Fruit fly (Drosophila melanogaster) whole organism: ENCODE results near the gene CG3568.

Experiments
- CG8478 ChIP-seq: fragments of >200 bp; optimal IDR thresholded peaks from 2 replicates; lab custom pipeline; 2018; ENCODE audit warnings: inconsistent platforms
- Dll ChIP-seq: fragments of >200 bp; optimal IDR thresholded peaks from 2 replicates; lab custom pipeline; 2017
- EcR ChIP-seq, 2 experiments: fragments of >200 bp; optimal IDR thresholded peaks; 2 replicates each; lab custom pipeline; 2017; ENCODE audit warnings: missing biosample characterization in 2 of 2, missing genetic modification characterization in 2 of 2, missing genetic modification reagents in 2 of 2
- pan ChIP-seq: fragments of >200 bp; optimal IDR thresholded peaks from 2 replicates; lab custom pipeline; 2017
- psq ChIP-seq: fragments of >200 bp; optimal IDR thresholded peaks from 2 replicates; lab custom pipeline; 2017

DNA sequence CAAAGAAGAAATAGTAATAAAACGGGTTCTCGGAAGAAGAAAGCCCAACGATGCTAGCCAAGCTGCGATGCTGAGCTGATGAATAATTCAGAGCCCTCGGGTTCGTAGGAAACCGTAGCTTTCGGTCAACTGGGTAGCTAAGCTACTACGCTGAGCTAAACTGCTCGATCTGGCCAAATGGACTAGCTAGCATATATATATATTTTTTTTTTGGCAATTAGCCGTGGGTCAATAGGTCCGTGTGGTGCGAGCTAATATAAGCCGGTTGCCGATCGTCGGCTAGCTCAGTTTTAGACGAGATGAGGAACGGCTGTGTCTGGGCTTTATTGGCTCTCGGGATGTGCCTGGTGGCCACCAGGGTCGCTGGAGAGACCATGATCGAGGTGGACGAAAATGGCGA is 15.3 kb downstream of the CG3568 start, which contains the start of gene CG3546:
- no peak for TF ChIP-seq pan
- no peak for TF ChIP-seq EcR (GFP tag; optimal IDR thresholded peaks at IDR 0.05; lab: Kevin White, UChicago)
- TF ChIP-seq CG8478, result no peak
- no peak for TF ChIP-seq psq
- TF ChIP-seq Dll (lab: Kevin White, UChicago), result no peak
